Fruit fly (Drosophila melanogaster) whole organism, wandering third instar larva: Measurements from ENCODE around the gene Vdup1.

Experiments
- CG32264 ChIP-seq: fragments of 200-800 bp; sonication (Bioruptor generic); optimal IDR thresholded peaks from 2 replicates; lab custom pipeline; 2016; ENCODE audit warnings: missing biosample characterization, missing genetic modification characterization
- CrebA ChIP-seq: fragments of 200-800 bp; sonication (Bioruptor generic); optimal IDR thresholded peaks from 2 replicates; lab custom pipeline; 2016; ENCODE audit warnings: missing biosample characterization, mild to moderate bottlenecking, missing genetic modification characterization, borderline replicate concordance
- Dfd ChIP-seq: fragments of >200 bp; optimal IDR thresholded peaks from 2 replicates; lab custom pipeline; 2017; ENCODE audit warnings: missing biosample characterization, missing genetic modification characterization
- Dif ChIP-seq: fragments of 200-275, 200-300 bp; sonication (Bioruptor generic); optimal IDR thresholded peaks from 2 replicates; lab custom pipeline; 2018; ENCODE audit warnings: missing biosample characterization, missing genetic modification characterization; ENCODE audit not compliant: partially characterized antibody
- GATAd ChIP-seq: sonication (Bioruptor generic); optimal IDR thresholded peaks from 2 replicates; lab custom pipeline; 2016; ENCODE audit warnings: missing biosample characterization, missing genetic modification characterization
- HLH106 ChIP-seq: fragments of 200-800 bp; optimal IDR thresholded peaks from 3 replicates; lab custom pipeline; 2019; ENCODE audit warnings: missing biosample characterization, mild to moderate bottlenecking, missing genetic modification characterization, moderate library complexity
- Hnf4 ChIP-seq: fragments of 200-800 bp; sonication (Bioruptor generic); optimal IDR thresholded peaks from 2 replicates; lab custom pipeline; 2016; ENCODE audit warnings: missing biosample characterization, mild to moderate bottlenecking, missing genetic modification characterization
- Hr78 ChIP-seq: fragments of >200 bp; optimal IDR thresholded peaks from 2 replicates; lab custom pipeline; 2017; ENCODE audit warnings: missing biosample characterization, missing genetic modification characterization
- Hr83 ChIP-seq: fragments of 200-300 bp; sonication (Bioruptor generic); optimal IDR thresholded peaks from 2 replicates; lab custom pipeline; 2016; ENCODE audit warnings: missing biosample characterization, mild to moderate bottlenecking, missing genetic modification characterization, moderate library complexity; ENCODE audit not compliant: poor library complexity, severe bottlenecking
- Jra ChIP-seq: sonication (Bioruptor generic); optimal IDR thresholded peaks from 2 replicates; lab custom pipeline; 2016; ENCODE audit warnings: missing biosample characterization, missing genetic modification characterization
- Mio ChIP-seq: sonication (Bioruptor generic); optimal IDR thresholded peaks from 2 replicates; lab custom pipeline; 2016; ENCODE audit warnings: missing biosample characterization, missing genetic modification characterization
- Myc ChIP-seq: fragments of >200 bp; optimal IDR thresholded peaks from 2 replicates; lab custom pipeline; 2017
- N ChIP-seq: fragments of >200 bp; optimal IDR thresholded peaks from 2 replicates; lab custom pipeline; 2018; ENCODE audit warnings: missing biosample characterization, missing external identifiers, missing genetic modification characterization
- OdsH ChIP-seq: fragments of 200-800 bp; sonication (Bioruptor generic); optimal IDR thresholded peaks from 2 replicates; lab custom pipeline; 2016; ENCODE audit warnings: missing biosample characterization, mild to moderate bottlenecking, missing genetic modification characterization
- Rel ChIP-seq, 2 experiments: fragments of 200-800 bp; sonication (Bioruptor generic) in 1 of 2; optimal IDR thresholded peaks; 2 replicates in 1 of 2; 3 replicates in 1 of 2; lab custom pipeline; 2016 to 2019; ENCODE audit warnings: mild to moderate bottlenecking in 2 of 2, missing biosample characterization in 2 of 2, missing genetic modification characterization in 2 of 2, moderate library complexity in 1 of 2
- Sp1 ChIP-seq: fragments of 200-800 bp; sonication (Bioruptor generic); optimal IDR thresholded peaks from 3 replicates; lab custom pipeline; 2019; ENCODE audit warnings: missing biosample characterization, mild to moderate bottlenecking, missing genetic modification characterization, moderate library complexity
- Vsx2 ChIP-seq: fragments of 200-300, 225-300 bp; sonication (Bioruptor generic); optimal IDR thresholded peaks from 2 replicates; lab custom pipeline; 2018; ENCODE audit warnings: missing biosample characterization, missing genetic modification characterization; ENCODE audit not compliant: partially characterized antibody
- br ChIP-seq: fragments of 200-800 bp; sonication (Bioruptor generic); optimal IDR thresholded peaks from 2 replicates; lab custom pipeline; 2016; ENCODE audit warnings: missing biosample characterization, missing genetic modification characterization
- brk ChIP-seq: fragments of 200-800 bp; sonication (Bioruptor generic); optimal IDR thresholded peaks from 2 replicates; lab custom pipeline; 2016; ENCODE audit warnings: missing biosample characterization, mild to moderate bottlenecking, missing genetic modification characterization
- dl ChIP-seq, 2 experiments: fragments of 175-275, 200-275 bp in 1 of 2; fragments of 200-275 bp in 1 of 2; sonication (Bioruptor generic); optimal IDR thresholded peaks; lab custom pipeline; 2018; ENCODE audit warnings: mild to moderate bottlenecking in 2 of 2, missing biosample characterization in 2 of 2, missing genetic modification characterization in 2 of 2, moderate library complexity in 2 of 2; ENCODE audit not compliant: partially characterized antibody in 2 of 2, insufficient read depth in 1 of 2
- ey ChIP-seq: fragments of 200-800 bp; sonication (Bioruptor generic); optimal IDR thresholded peaks from 2 replicates; lab custom pipeline; 2016; ENCODE audit warnings: missing biosample characterization, missing genetic modification characterization
- foxo ChIP-seq, 2 experiments: fragments of 200-800 bp; sonication (Bioruptor generic); optimal IDR thresholded peaks; 2 replicates in 1 of 2; 3 replicates in 1 of 2; lab custom pipeline; 2016 to 2017; ENCODE audit warnings: missing biosample characterization in 2 of 2, missing genetic modification characterization in 2 of 2
- fru ChIP-seq: fragments of 200-800 bp; sonication (Bioruptor generic); optimal IDR thresholded peaks from 3 replicates; lab custom pipeline; 2016; ENCODE audit warnings: missing biosample characterization, mild to moderate bottlenecking, missing genetic modification characterization
- h ChIP-seq: fragments of 200-800 bp; sonication (Bioruptor generic); optimal IDR thresholded peaks from 3 replicates; lab custom pipeline; 2016; ENCODE audit warnings: missing biosample characterization, mild to moderate bottlenecking, missing genetic modification characterization
- jim ChIP-seq: fragments of 175-275, 200-325 bp; sonication (Bioruptor generic); optimal IDR thresholded peaks from 2 replicates; lab custom pipeline; 2016; ENCODE audit warnings: missing biosample characterization, mild to moderate bottlenecking, missing genetic modification characterization
- lola ChIP-seq: fragments of >200 bp; optimal IDR thresholded peaks from 2 replicates; lab custom pipeline; 2017; ENCODE audit warnings: missing biosample characterization, missing genetic modification characterization
- psq ChIP-seq: fragments of 200-800 bp; sonication (Bioruptor generic); optimal IDR thresholded peaks from 3 replicates; lab custom pipeline; 2017; ENCODE audit warnings: missing biosample characterization, mild to moderate bottlenecking, missing genetic modification characterization, moderate library complexity
- rgr ChIP-seq: fragments of 200-800 bp; sonication (Bioruptor generic); optimal IDR thresholded peaks from 3 replicates; lab custom pipeline; 2016; ENCODE audit warnings: missing biosample characterization, mild to moderate bottlenecking, missing genetic modification characterization
- sage ChIP-seq: fragments of 200-800 bp; sonication (Bioruptor generic); optimal IDR thresholded peaks from 2 replicates; lab custom pipeline; 2016; ENCODE audit warnings: missing biosample characterization, mild to moderate bottlenecking, missing genetic modification characterization
- tai ChIP-seq: sonication (Bioruptor generic); optimal IDR thresholded peaks from 2 replicates; lab custom pipeline; 2016; ENCODE audit warnings: missing biosample characterization, missing genetic modification characterization
- usp ChIP-seq: fragments of >200 bp; optimal IDR thresholded peaks from 2 replicates; lab custom pipeline; 2017; ENCODE audit warnings: missing biosample characterization, missing genetic modification characterization
- woc ChIP-seq: sonication (Bioruptor generic); optimal IDR thresholded peaks from 2 replicates; lab custom pipeline; 2016; ENCODE audit warnings: missing biosample characterization, mild to moderate bottlenecking, missing genetic modification characterization

Gene Vdup1

DNA sequence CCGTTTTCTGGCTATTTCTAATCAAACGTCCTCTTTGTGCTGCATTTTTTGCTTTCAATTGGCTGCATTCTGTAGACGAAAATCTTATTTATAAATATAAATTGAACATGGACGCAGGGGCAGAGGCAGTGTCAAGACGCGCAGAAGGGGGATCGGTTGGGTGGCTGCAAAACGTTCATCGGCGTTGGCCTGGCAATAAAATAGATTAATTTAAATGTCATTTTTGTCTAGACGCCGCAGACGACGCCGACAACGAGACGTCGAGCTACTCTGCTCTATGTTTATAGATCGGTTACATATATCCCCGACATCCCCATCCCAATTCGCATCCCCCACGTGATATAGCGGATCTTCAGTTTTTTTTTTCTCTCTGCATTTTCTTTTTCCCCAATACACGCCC, 45.4 kb downstream of the Vdup1 start:
- TF ChIP-seq dl (GFP tag; optimal IDR thresholded peaks at IDR 0.05; lab: Kevin White, UChicago; ENCODE audit: insufficient read depth in 1 of 2, partially characterized antibody in 2 of 2) (no peak), fru (GFP tag; lab: Kevin White, UChicago) (no peak), sage (GFP tag; lab: Kevin White, UChicago) (no peak), psq (GFP tag; lab: Kevin White, UChicago) (no peak), tai (GFP tag; lab: Kevin White, UChicago) (no peak), CG32264 (GFP tag; lab: Kevin White, UChicago) (no peak), OdsH (GFP tag; lab: Kevin White, UChicago) (no peak), Jra (no peak), Dif (no peak), Hr83 (GFP tag; lab: Kevin White, UChicago) (no peak), lola (GFP tag; lab: Kevin White, UChicago) (no peak), woc (no peak), HLH106 (tag; lab: Kevin White, UChicago) (no peak), usp (GFP tag; lab: Kevin White, UChicago) (no peak)

DNA sequence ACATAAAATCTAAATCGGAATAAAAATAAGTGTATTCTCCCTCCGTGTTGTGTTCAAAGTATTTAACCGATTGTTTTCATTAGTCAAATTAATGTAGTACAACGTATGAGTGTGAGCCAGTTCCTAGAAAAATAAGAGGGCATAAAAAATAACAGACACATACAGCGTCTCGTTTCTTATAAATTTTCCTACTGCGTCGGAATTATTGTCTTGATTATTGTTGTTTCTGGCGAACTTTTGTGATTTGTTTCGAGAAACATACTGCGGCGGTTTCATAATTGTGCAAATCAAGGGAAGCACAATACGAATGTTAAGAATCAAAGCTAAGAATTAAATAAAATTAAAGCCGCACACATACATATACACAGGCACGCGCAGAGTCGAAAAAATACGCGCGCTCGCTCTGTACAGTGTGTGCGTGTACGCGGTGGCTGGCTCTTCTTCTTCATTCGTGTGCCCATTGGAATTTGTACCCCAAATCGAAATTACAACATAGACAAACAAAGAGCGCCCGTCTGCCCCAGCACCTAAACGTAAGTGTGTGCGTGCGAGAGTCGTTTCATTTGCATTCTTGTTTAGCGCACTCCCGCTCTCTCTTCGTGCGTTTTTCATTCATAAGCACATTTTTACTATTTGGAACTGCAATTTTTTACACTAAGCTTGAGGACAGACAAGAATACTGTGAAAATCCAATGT, 46.6 kb downstream of the Vdup1 start:
- TF ChIP-seq foxo (GFP tag; optimal IDR thresholded peaks at IDR 0.05; lab: Kevin White, UChicago) (no peak), dl (GFP tag; optimal IDR thresholded peaks at IDR 0.05; lab: Kevin White, UChicago; ENCODE audit: insufficient read depth in 1 of 2, partially characterized antibody in 2 of 2) (no peak), woc (no peak), psq (GFP tag; lab: Kevin White, UChicago) (no peak), N (peak; percentile 2), GATAd (GFP tag; lab: Kevin White, UChicago) (no peak), Rel (GFP tag; optimal IDR thresholded peaks at IDR 0.05; lab: Kevin White, UChicago) (no peak), Rel (tag; optimal IDR thresholded peaks at IDR 0.05; lab: Kevin White, UChicago) (peak; percentile 36), br (no peak), Hr78 (GFP tag; lab: Kevin White, UChicago) (no peak), Vsx2 (GFP tag; lab: Kevin White, UChicago) (no peak), lola (GFP tag; lab: Kevin White, UChicago) (no peak), fru (GFP tag; lab: Kevin White, UChicago) (no peak), jim (GFP tag; lab: Kevin White, UChicago) (no peak), Hnf4 (GFP tag; lab: Kevin White, UChicago) (peak; percentile 64), ey (no peak), Myc (lab: Kevin White, UChicago) (no peak), HLH106 (tag; lab: Kevin White, UChicago) (no peak), Dfd (GFP tag; lab: Kevin White, UChicago) (no peak), Sp1 (no peak)

- TF ChIP-seq Jra (no peak), N (no peak), rgr (GFP tag; lab: Kevin White, UChicago) (peak; percentile 19), tai (GFP tag; lab: Kevin White, UChicago) (peak; percentile 30), Myc (lab: Kevin White, UChicago) (no peak), brk (GFP tag; lab: Kevin White, UChicago) (peak; percentile 53), dl (GFP tag; optimal IDR thresholded peaks at IDR 0.05; lab: Kevin White, UChicago; ENCODE audit: insufficient read depth in 1 of 2, partially characterized antibody in 2 of 2) (peak; percentile 57 to 78), Dif (peak; percentile 83), foxo (GFP tag; optimal IDR thresholded peaks at IDR 0.05; lab: Kevin White, UChicago) (peak; percentile 10 to 62), Sp1 (peak; percentile 40), jim (GFP tag; lab: Kevin White, UChicago) (peak; percentile 22), Hnf4 (GFP tag; lab: Kevin White, UChicago) (peak; percentile 88), fru (GFP tag; lab: Kevin White, UChicago) (peak; percentile 7), Mio (no peak), CrebA (GFP tag; lab: Kevin White, UChicago) (peak; percentile 75), sage (GFP tag; lab: Kevin White, UChicago) (no peak), lola (GFP tag; lab: Kevin White, UChicago) (peak; percentile 8), br (peak; percentile 29), h (GFP tag; lab: Kevin White, UChicago) (peak; percentile 65), Vsx2 (GFP tag; lab: Kevin White, UChicago) (peak; percentile 79), psq (GFP tag; lab: Kevin White, UChicago) (peak; percentile 97), Rel (GFP tag; optimal IDR thresholded peaks at IDR 0.05; lab: Kevin White, UChicago) (peak; percentile 37), Rel (tag; optimal IDR thresholded peaks at IDR 0.05; lab: Kevin White, UChicago) (peak; percentile 49), Hr83 (GFP tag; lab: Kevin White, UChicago) (peak; percentile 60)
Observed at dm6 chr3L:131151-131997, 47.4 kb downstream of the Vdup1 start.
